Worm (Caenorhabditis elegans): ENCODE data around the gene gei-13.

DNA sequence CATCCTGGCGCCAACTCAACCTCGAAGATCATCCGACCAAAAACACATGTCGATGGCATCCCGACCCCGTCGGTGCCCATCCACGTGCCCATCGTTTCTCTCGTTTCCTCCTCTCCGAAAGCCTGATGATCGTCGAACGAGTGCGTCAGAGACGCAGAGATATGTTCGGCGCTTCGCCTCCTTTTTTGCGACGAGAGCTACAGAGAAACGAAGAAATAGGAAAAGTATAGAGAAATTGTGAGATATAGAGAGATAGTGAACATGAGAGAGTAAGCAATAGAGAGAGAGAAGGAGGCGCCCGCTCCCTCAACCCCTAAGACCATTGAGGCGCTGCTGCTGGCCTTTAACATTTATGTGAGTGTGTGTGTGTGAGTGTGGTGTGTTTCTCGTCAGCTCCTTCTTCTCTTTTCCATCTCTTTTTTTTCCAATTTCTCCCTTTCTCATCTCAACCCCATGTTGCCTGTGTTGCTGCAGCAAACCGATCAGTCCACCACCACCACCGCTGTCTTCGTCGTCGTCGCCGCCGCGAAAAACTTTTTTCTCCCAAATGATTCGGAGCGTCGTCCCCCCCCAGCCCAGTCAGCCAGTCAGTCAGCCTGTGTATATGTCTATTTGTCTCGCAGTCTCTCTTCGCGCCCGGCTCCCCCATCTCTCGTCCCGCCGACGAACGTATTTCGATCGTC, 17.7 kb downstream of the gei-13 start, which contains the start of gene hlh-11:
- TF ChIP-seq eor-1 (tag; optimal IDR thresholded peaks at IDR 0.05) (no peak), egl-27 (tag; optimal IDR thresholded peaks at IDR 0.05) (peak; percentile 71), unc-62 (GFP tag; optimal IDR thresholded peaks at IDR 0.05) (peak; percentile 43), nhr-23 (tag; optimal IDR thresholded peaks at IDR 0.05) (peak; percentile 80), nhr-28 (tag; optimal IDR thresholded peaks at IDR 0.05) (no peak)
